Worm (Caenorhabditis elegans) whole organism, late embryonic: ENCODE results near the gene F26F2.13.

Source experiments
- C08G9.2 ChIP-seq: sonication (generic microtip); optimal IDR thresholded peaks from 2 replicates; lab custom pipeline; 2016; ENCODE audit warnings: mild to moderate bottlenecking, missing genetic modification characterization, moderate library complexity, missing compliant biosample characterization
- C38D4.7 ChIP-seq: fragments of 200-800 bp; sonication (Bioruptor generic); optimal IDR thresholded peaks from 2 replicates; lab custom pipeline; 2018; ENCODE audit warnings: mild to moderate bottlenecking, missing genetic modification characterization, moderate library complexity, missing compliant biosample characterization
- F13H6.1 ChIP-seq: sonication (generic microtip); optimal IDR thresholded peaks from 2 replicates; lab custom pipeline; 2016; ENCODE audit warnings: missing genetic modification characterization, missing compliant biosample characterization
- K09A11.1 ChIP-seq: sonication (generic microtip); optimal IDR thresholded peaks from 2 replicates; lab custom pipeline; 2017; ENCODE audit warnings: antibody characterized with exemption, mild to moderate bottlenecking, missing genetic modification characterization, missing compliant biosample characterization; ENCODE audit not compliant: insufficient read depth
- Y22D7AL.16 ChIP-seq: sonication (generic microtip); optimal IDR thresholded peaks from 2 replicates; lab custom pipeline; 2016; ENCODE audit warnings: missing genetic modification characterization, missing compliant biosample characterization
- ama-1 ChIP-seq: fragments of 150-350 bp; optimal IDR thresholded peaks from 2 replicates; lab custom pipeline; 2014
- ceh-14 ChIP-seq: sonication (generic microtip); optimal IDR thresholded peaks from 2 replicates; lab custom pipeline; 2016; ENCODE audit warnings: missing genotype, missing genetic modification characterization, missing compliant biosample characterization
- ceh-18 ChIP-seq: sonication (generic microtip); optimal IDR thresholded peaks from 2 replicates; lab custom pipeline; 2016; ENCODE audit warnings: missing genetic modification characterization, missing compliant biosample characterization
- ceh-19 ChIP-seq: fragments of 200-800 bp; sonication (Bioruptor generic); optimal IDR thresholded peaks from 2 replicates; lab custom pipeline; 2018; ENCODE audit warnings: mild to moderate bottlenecking, missing genetic modification characterization, missing compliant biosample characterization
- ceh-2 ChIP-seq: sonication (generic microtip); optimal IDR thresholded peaks from 2 replicates; lab custom pipeline; 2016; ENCODE audit warnings: missing genotype, missing genetic modification characterization, missing compliant biosample characterization
- ceh-22 ChIP-seq: sonication (generic microtip); optimal IDR thresholded peaks from 2 replicates; lab custom pipeline; 2017; ENCODE audit warnings: missing biosample characterization, missing genetic modification characterization
- ceh-24 ChIP-seq: sonication (generic microtip); optimal IDR thresholded peaks from 2 replicates; lab custom pipeline; 2016; ENCODE audit warnings: mild to moderate bottlenecking, missing genetic modification characterization, missing compliant biosample characterization
- ceh-30 ChIP-seq: fragments of 150-350 bp; optimal IDR thresholded peaks from 2 replicates; lab custom pipeline; 2014; ENCODE audit warnings: missing biosample characterization, missing genetic modification characterization
- ceh-31 ChIP-seq: sonication (generic microtip); optimal IDR thresholded peaks from 2 replicates; lab custom pipeline; 2016; ENCODE audit warnings: missing genetic modification characterization, missing compliant biosample characterization
- ceh-48 ChIP-seq: sonication (generic microtip); optimal IDR thresholded peaks from 2 replicates; lab custom pipeline; 2016; ENCODE audit warnings: missing genetic modification characterization, inconsistent platforms, missing compliant biosample characterization
- ceh-6 ChIP-seq: fragments of 200-800 bp; sonication (Bioruptor generic); optimal IDR thresholded peaks from 2 replicates; lab custom pipeline; 2018; ENCODE audit warnings: mild to moderate bottlenecking, missing genetic modification characterization, missing compliant biosample characterization
- che-1 ChIP-seq: sonication (generic microtip); optimal IDR thresholded peaks from 2 replicates; lab custom pipeline; 2016; ENCODE audit warnings: mild to moderate bottlenecking, missing genetic modification characterization, missing compliant biosample characterization
- dmd-4 ChIP-seq: sonication (generic microtip); optimal IDR thresholded peaks from 2 replicates; lab custom pipeline; 2016; ENCODE audit warnings: borderline replicate concordance, missing genetic modification characterization, missing compliant biosample characterization
- dve-1 ChIP-seq: sonication (generic microtip); optimal IDR thresholded peaks from 2 replicates; lab custom pipeline; 2017; ENCODE audit warnings: antibody characterized with exemption, mild to moderate bottlenecking, missing genetic modification characterization, missing compliant biosample characterization
- elt-2 ChIP-seq: sonication (generic microtip); optimal IDR thresholded peaks from 2 replicates; lab custom pipeline; 2016; ENCODE audit warnings: missing genetic modification reagents, missing genetic modification characterization, missing compliant biosample characterization
- eyg-1 ChIP-seq: sonication (generic microtip); optimal IDR thresholded peaks from 2 replicates; lab custom pipeline; 2016; ENCODE audit warnings: missing genotype, missing genetic modification characterization, missing compliant biosample characterization
- fkh-6 ChIP-seq: sonication (generic microtip); optimal IDR thresholded peaks from 2 replicates; lab custom pipeline; 2016; ENCODE audit warnings: missing genetic modification characterization, missing compliant biosample characterization
- gmeb-2 ChIP-seq: sonication (generic microtip); optimal IDR thresholded peaks from 2 replicates; lab custom pipeline; 2016; ENCODE audit warnings: missing genetic modification characterization, inconsistent platforms, missing compliant biosample characterization
- hlh-13 ChIP-seq: fragments of 200-800 bp; sonication (Bioruptor generic); optimal IDR thresholded peaks from 2 replicates; lab custom pipeline; 2018; ENCODE audit warnings: mild to moderate bottlenecking, missing genetic modification characterization, missing compliant biosample characterization
- hlh-30 ChIP-seq: sonication (generic microtip); optimal IDR thresholded peaks from 2 replicates; lab custom pipeline; 2017; ENCODE audit warnings: antibody characterized with exemption, missing genetic modification characterization, missing compliant biosample characterization; ENCODE audit not compliant: insufficient read depth
- lin-11 ChIP-seq: fragments of 200-800 bp; sonication (Bioruptor generic); optimal IDR thresholded peaks from 2 replicates; lab custom pipeline; 2018; ENCODE audit warnings: mild to moderate bottlenecking, missing genetic modification characterization, missing compliant biosample characterization
- nfya-1 ChIP-seq: sonication (generic microtip); optimal IDR thresholded peaks from 2 replicates; lab custom pipeline; 2017; ENCODE audit warnings: missing genetic modification characterization, mild to moderate bottlenecking, missing compliant biosample characterization, antibody characterized with exemption, moderate library complexity
- nhr-232 ChIP-seq: sonication (generic microtip); optimal IDR thresholded peaks from 2 replicates; lab custom pipeline; 2016; ENCODE audit warnings: missing genetic modification characterization, missing compliant biosample characterization
- pat-9 ChIP-seq: fragments of 200-800 bp; sonication (Bioruptor generic); optimal IDR thresholded peaks from 2 replicates; lab custom pipeline; 2018; ENCODE audit warnings: mild to moderate bottlenecking, missing genetic modification characterization, moderate library complexity, missing compliant biosample characterization
- pax-1 ChIP-seq: fragments of 150-350 bp; optimal IDR thresholded peaks from 2 replicates; lab custom pipeline; 2014; ENCODE audit warnings: missing biosample characterization, missing genetic modification characterization
- pha-2 ChIP-seq: sonication (generic microtip); optimal IDR thresholded peaks from 2 replicates; lab custom pipeline; 2017; ENCODE audit warnings: mild to moderate bottlenecking, missing genetic modification characterization, missing compliant biosample characterization
- pha-4 ChIP-seq: fragments of 150-350 bp; optimal IDR thresholded peaks from 2 replicates; lab custom pipeline; 2018; ENCODE audit warnings: missing biosample characterization, missing genetic modification reagents, missing genetic modification characterization
- ref-2 ChIP-seq: sonication (generic microtip); optimal IDR thresholded peaks from 2 replicates; lab custom pipeline; 2016; ENCODE audit warnings: missing genetic modification characterization, missing compliant biosample characterization
- sdc-2 ChIP-seq: sonication (generic microtip); optimal IDR thresholded peaks from 2 replicates; lab custom pipeline; 2016; ENCODE audit warnings: missing genotype, missing genetic modification characterization, missing compliant biosample characterization
- syd-9 ChIP-seq: sonication (generic microtip); optimal IDR thresholded peaks from 2 replicates; lab custom pipeline; 2016; ENCODE audit warnings: mild to moderate bottlenecking, missing genetic modification characterization, moderate library complexity, missing compliant biosample characterization
- tbx-7 ChIP-seq: sonication (generic microtip); optimal IDR thresholded peaks from 2 replicates; lab custom pipeline; 2016; ENCODE audit warnings: missing genotype, missing genetic modification characterization, missing compliant biosample characterization
- ttx-3 ChIP-seq: sonication (generic microtip); optimal IDR thresholded peaks from 2 replicates; lab custom pipeline; 2016; ENCODE audit warnings: missing genetic modification reagents, missing genetic modification characterization, missing compliant biosample characterization
- unc-3 ChIP-seq, 2 experiments: fragments of 200-800 bp in 1 of 2; sonication (Bioruptor generic) in 1 of 2; sonication (generic microtip) in 1 of 2; conservative IDR thresholded peaks in 1 of 2; optimal IDR thresholded peaks in 1 of 2; 2 replicates each; pipeline versions ENCODE4 v1.3.6 to Lab custom; 2016 to 2022; ENCODE audit warnings: missing compliant biosample characterization in 2 of 2, missing genetic modification characterization in 2 of 2, missing genetic modification reagents in 1 of 2
- unc-42 ChIP-seq: sonication (generic microtip); optimal IDR thresholded peaks from 2 replicates; lab custom pipeline; 2016; ENCODE audit warnings: missing genotype, missing genetic modification characterization, missing compliant biosample characterization
- unc-55 ChIP-seq: sonication (generic microtip); optimal IDR thresholded peaks from 2 replicates; lab custom pipeline; 2017; ENCODE audit warnings: missing biosample characterization, missing genetic modification reagents, missing genetic modification characterization
- unc-86 ChIP-seq: sonication (generic microtip); optimal IDR thresholded peaks from 2 replicates; lab custom pipeline; 2016; ENCODE audit warnings: missing genetic modification characterization, missing compliant biosample characterization
- ztf-16 ChIP-seq: sonication (generic microtip); optimal IDR thresholded peaks from 2 replicates; lab custom pipeline; 2017; ENCODE audit warnings: missing genetic modification characterization, missing compliant biosample characterization

F26F2.13 gene

DNA sequence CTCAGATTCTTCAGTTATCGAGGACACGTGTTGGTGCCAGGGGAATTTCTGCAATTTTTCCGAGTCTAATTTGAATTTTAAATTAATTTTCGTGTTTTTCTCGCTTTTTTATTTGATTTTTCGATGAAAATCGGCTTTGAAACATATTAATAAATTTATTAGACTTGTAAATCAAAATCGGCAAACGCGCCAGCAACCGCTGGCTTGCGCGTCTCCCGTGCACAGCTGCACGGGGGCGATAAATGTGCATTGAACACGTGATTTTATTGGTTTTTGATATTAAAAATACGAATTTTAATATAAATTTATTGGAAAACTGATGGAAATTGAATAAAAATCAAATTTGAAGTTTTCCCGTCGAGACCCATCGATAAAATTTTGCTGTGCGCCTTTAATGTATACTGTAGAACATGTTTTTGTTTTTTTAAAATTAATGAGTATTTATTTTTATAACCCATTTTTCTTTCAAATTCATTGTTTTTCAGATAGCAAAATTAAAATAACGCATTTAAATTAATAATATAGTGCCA lies 16.4 kb downstream of the F26F2.13 start, which contains the start of gene F26F2.7:
TSS of gene F26F2.7 (plus strand) at position 480 of the 530 bp plus-strand sequence.
- TF ChIP-seq sdc-2 (tag; lab: Kevin White, UChicago): no peak
- peak; percentile 31 for TF ChIP-seq ceh-31 (tag; lab: Kevin White, UChicago)
- TF ChIP-seq pha-2: peak; percentile 64
- TF ChIP-seq ceh-30: peak; percentile 34
- no peak for TF ChIP-seq ref-2 (tag; lab: Kevin White, UChicago)
- peak; percentile 60 for TF ChIP-seq ceh-14
- TF ChIP-seq ttx-3 (tag; lab: Kevin White, UChicago): peak; percentile 38
- TF ChIP-seq pha-4: no peak
- no peak for TF ChIP-seq unc-55 (GFP tag; lab: Kevin White, UChicago)
- TF ChIP-seq ceh-19 (GFP tag; lab: Kevin White, UChicago): no peak
- TF ChIP-seq elt-2: peak; percentile 55
- no peak for TF ChIP-seq ceh-6 (GFP tag; lab: Kevin White, UChicago)
- no peak for TF ChIP-seq dmd-4 (tag; lab: Kevin White, UChicago)
- no peak for TF ChIP-seq ama-1 (lab: Kevin White, UChicago)
- no peak for TF ChIP-seq pat-9 (tag; lab: Kevin White, UChicago)
- no peak for TF ChIP-seq ztf-16 (tag; lab: Kevin White, UChicago)
- no peak for TF ChIP-seq C08G9.2 (tag; lab: Kevin White, UChicago)
- TF ChIP-seq hlh-30 (tag; lab: Kevin White, UChicago): peak; percentile 76
- peak; percentile 31 for TF ChIP-seq lin-11 (tag; lab: Kevin White, UChicago)
- peak; percentile 34 for TF ChIP-seq ceh-48 (tag; lab: Kevin White, UChicago)
- TF ChIP-seq ceh-24 (tag; lab: Kevin White, UChicago): no peak
- TF ChIP-seq dve-1 (tag; lab: Kevin White, UChicago): no peak
- TF ChIP-seq che-1: no peak
- TF ChIP-seq nhr-232 (tag; lab: Kevin White, UChicago): no peak
- TF ChIP-seq nfya-1 (tag; lab: Kevin White, UChicago): peak; percentile 36
- no peak for TF ChIP-seq ceh-18 (tag; lab: Kevin White, UChicago)
- peak; percentile 51 for TF ChIP-seq unc-86 (tag; lab: Kevin White, UChicago)
- no peak for TF ChIP-seq ceh-22 (tag; lab: Kevin White, UChicago)
- TF ChIP-seq unc-42: peak; percentile 52
- no peak for TF ChIP-seq fkh-6
- TF ChIP-seq syd-9 (tag; lab: Kevin White, UChicago): no peak
- TF ChIP-seq gmeb-2: peak; percentile 20
- TF ChIP-seq unc-3 (GFP tag; conservative IDR thresholded peaks at IDR 0.05; lab: Robert Waterston, UW): no peak
- peak; percentile 41 for TF ChIP-seq unc-3 (tag; optimal IDR thresholded peaks at IDR 0.05; lab: Kevin White, UChicago)
- no peak for TF ChIP-seq K09A11.1 (tag; lab: Kevin White, UChicago)

- TF ChIP-seq Y22D7AL.16 (tag; lab: Kevin White, UChicago) (no peak), syd-9 (tag; lab: Kevin White, UChicago) (no peak)
Measured at ce11 chrV:20594746-20595145, 30.6 kb downstream of the F26F2.13 start, which contains the start of gene F26F2.10. Gene F26F2.10, minus strand, starts transcription at chrV:20594846.

- TF ChIP-seq eyg-1 (tag; lab: Kevin White, UChicago) (no peak), tbx-7 (tag; lab: Kevin White, UChicago) (no peak), C38D4.7 (GFP tag; lab: Kevin White, UChicago) (no peak), F13H6.1 (no peak), hlh-30 (tag; lab: Kevin White, UChicago) (no peak), K09A11.1 (tag; lab: Kevin White, UChicago) (no peak), ceh-14 (no peak), lin-11 (tag; lab: Kevin White, UChicago) (no peak), ttx-3 (tag; lab: Kevin White, UChicago) (no peak), ceh-2 (no peak), ceh-48 (tag; lab: Kevin White, UChicago) (no peak), ztf-16 (tag; lab: Kevin White, UChicago) (no peak), C08G9.2 (tag; lab: Kevin White, UChicago) (no peak), ama-1 (lab: Kevin White, UChicago) (no peak), ceh-30 (no peak), pha-4 (no peak), pax-1 (no peak), gmeb-2 (no peak), hlh-13 (GFP tag; lab: Kevin White, UChicago) (no peak), dve-1 (tag; lab: Kevin White, UChicago) (no peak)
- TF ChIP-seq, all 69 proteins: peak for 0
Measured at ce11 chrV:20595653-20596052, 31.5 kb downstream of the F26F2.13 start, which contains the start of gene F26F2.11. Gene F26F2.11, minus strand, starts transcription at chrV:20595753.
